Fruit fly (Drosophila melanogaster) whole organism, embryonic: Measurements from ENCODE around the gene gl.

Source experiments
- Adf1 ChIP-seq: fragments of 200-800 bp; sonication (Bioruptor generic); IDR thresholded peaks from 2 replicates; pipeline ENCODE4 v1.3.6; 2022; ENCODE audit warnings: missing biosample characterization, missing genetic modification characterization
- Atf3 ChIP-seq: fragments of 200-800 bp; sonication (Bioruptor generic); optimal IDR thresholded peaks from 3 replicates; lab custom pipeline; 2016; ENCODE audit warnings: missing biosample characterization, missing genetic modification characterization
- CG10209 ChIP-seq: fragments of 200-800 bp; sonication (Bioruptor generic); optimal IDR thresholded peaks from 3 replicates; lab custom pipeline; 2017; ENCODE audit warnings: missing biosample characterization, mild to moderate bottlenecking, missing genetic modification characterization, missing genetic modification reagents
- CG1024 ChIP-seq: fragments of 200-800 bp; sonication (Bioruptor generic); IDR thresholded peaks from 2 replicates; pipeline ENCODE4 v1.3.6; 2022; ENCODE audit warnings: missing biosample characterization, missing genetic modification characterization
- CG11504 ChIP-seq: fragments of 200-800 bp; sonication (Bioruptor generic); optimal IDR thresholded peaks from 3 replicates; lab custom pipeline; 2019; ENCODE audit warnings: missing biosample characterization, mild to moderate bottlenecking, missing genetic modification characterization, moderate library complexity
- CG1647 ChIP-seq: fragments of 200-800 bp; sonication (Bioruptor generic); optimal IDR thresholded peaks from 3 replicates; lab custom pipeline; 2016; ENCODE audit warnings: missing biosample characterization, missing genetic modification characterization
- CG16815 ChIP-seq: fragments of 200-800 bp; sonication (Bioruptor generic); optimal IDR thresholded peaks from 3 replicates; lab custom pipeline; 2017; ENCODE audit warnings: missing biosample characterization, mild to moderate bottlenecking, missing genetic modification characterization
- CG2678 ChIP-seq: fragments of 200-800 bp; sonication (Bioruptor generic); optimal IDR thresholded peaks from 3 replicates; lab custom pipeline; 2019; ENCODE audit warnings: missing biosample characterization, mild to moderate bottlenecking, missing genetic modification characterization, moderate library complexity
- CG2889 ChIP-seq: fragments of 200-800 bp; sonication (Bioruptor generic); IDR thresholded peaks from 3 replicates; pipeline ENCODE4 v1.3.6; 2022; ENCODE audit warnings: missing biosample characterization, missing genetic modification characterization
- CG3065 ChIP-seq: fragments of 200-800 bp; sonication (Bioruptor generic); optimal IDR thresholded peaks from 2 replicates; lab custom pipeline; 2016; ENCODE audit warnings: missing biosample characterization, missing genetic modification characterization
- CG33213 ChIP-seq: fragments of 200-800 bp; sonication (Bioruptor generic); optimal IDR thresholded peaks from 3 replicates; lab custom pipeline; 2016; ENCODE audit warnings: missing biosample characterization, missing genetic modification characterization
- CG33557 ChIP-seq: fragments of 200-800 bp; sonication (Bioruptor generic); optimal IDR thresholded peaks from 2 replicates; lab custom pipeline; 2019; ENCODE audit warnings: missing biosample characterization, mild to moderate bottlenecking, missing genetic modification characterization, moderate library complexity
- CG4282 ChIP-seq: fragments of 200-800 bp; sonication (Bioruptor generic); optimal IDR thresholded peaks from 2 replicates; lab custom pipeline; 2016; ENCODE audit warnings: missing biosample characterization, missing genetic modification characterization
- CG4328 ChIP-seq: fragments of 200-800 bp; sonication (Bioruptor generic); optimal IDR thresholded peaks from 3 replicates; lab custom pipeline; 2017; ENCODE audit warnings: missing biosample characterization, missing genetic modification reagents, missing genetic modification characterization
- CG8359 ChIP-seq: fragments of 200-800 bp; sonication (Bioruptor generic); optimal IDR thresholded peaks from 2 replicates; lab custom pipeline; 2017; ENCODE audit warnings: missing biosample characterization, mild to moderate bottlenecking, missing genetic modification characterization, borderline replicate concordance
- CG8765 ChIP-seq: fragments of 200-800 bp; sonication (Bioruptor generic); IDR thresholded peaks from 2 replicates; pipeline ENCODE4 v1.3.6; 2022; ENCODE audit warnings: missing biosample characterization, missing genetic modification characterization
- CG9797 ChIP-seq: fragments of 200-800 bp; sonication (Bioruptor generic); optimal IDR thresholded peaks from 3 replicates; lab custom pipeline; 2018; ENCODE audit warnings: missing biosample characterization, mild to moderate bottlenecking, missing genetic modification characterization
- CG9932 ChIP-seq: fragments of 200-800 bp; sonication (Bioruptor generic); IDR thresholded peaks from 2 replicates; pipeline ENCODE4 v1.3.6; 2022; ENCODE audit warnings: missing biosample characterization, missing genetic modification characterization
- CHES-1-like ChIP-seq: fragments of 200-800 bp; sonication (Bioruptor generic); optimal IDR thresholded peaks from 2 replicates; lab custom pipeline; 2016; ENCODE audit warnings: missing biosample characterization, missing genetic modification characterization
- Chrac-16 ChIP-seq: fragments of 200-800 bp; sonication (Bioruptor generic); optimal IDR thresholded peaks from 3 replicates; lab custom pipeline; 2016; ENCODE audit warnings: missing biosample characterization, missing genetic modification characterization
- D19A ChIP-seq: fragments of 200-800 bp; optimal IDR thresholded peaks from 3 replicates; lab custom pipeline; 2019; ENCODE audit warnings: missing biosample characterization, mild to moderate bottlenecking, missing genetic modification characterization, moderate library complexity
- D19B ChIP-seq: fragments of 200-800 bp; sonication (Bioruptor generic); optimal IDR thresholded peaks from 2 replicates; lab custom pipeline; 2017; ENCODE audit warnings: missing biosample characterization, mild to moderate bottlenecking, missing genetic modification characterization
- Dbx ChIP-seq: fragments of 200-800 bp; sonication (Bioruptor generic); IDR thresholded peaks from 3 replicates; pipeline ENCODE4 v1.3.6; 2022; ENCODE audit warnings: missing biosample characterization, missing genetic modification characterization
- Dll ChIP-seq: fragments of 200-800 bp; sonication (Bioruptor generic); IDR thresholded peaks from 4 replicates; pipeline ENCODE4 v1.3.6; 2022; ENCODE audit warnings: missing biosample characterization, missing genetic modification characterization; ENCODE audit not compliant: partially characterized antibody
- Gsc ChIP-seq: fragments of 200-800 bp; sonication (Bioruptor generic); IDR thresholded peaks from 2 replicates; pipeline ENCODE4 v1.3.6; 2022; ENCODE audit warnings: missing biosample characterization, missing genetic modification characterization
- Lpt ChIP-seq: fragments of >200 bp; optimal IDR thresholded peaks from 2 replicates; lab custom pipeline; 2018; ENCODE audit warnings: missing biosample characterization, missing genetic modification characterization
- Poxn ChIP-seq: fragments of 200-800 bp; sonication (Bioruptor generic); IDR thresholded peaks from 2 replicates; pipeline ENCODE4 v1.3.6; 2022; ENCODE audit warnings: missing biosample characterization, missing genetic modification characterization
- Sox102F ChIP-seq: fragments of 200-800 bp; sonication (Bioruptor generic); optimal IDR thresholded peaks from 2 replicates; lab custom pipeline; 2018; ENCODE audit warnings: missing biosample characterization, mild to moderate bottlenecking, missing genetic modification characterization, moderate library complexity
- Stat92E ChIP-seq, 3 experiments: fragments of >200 bp in 2 of 3; fragments of 200-800 bp in 1 of 3; sonication (Bioruptor generic) in 1 of 3; optimal IDR thresholded peaks; 2 replicates each; lab custom pipeline; 2017 to 2019; ENCODE audit warnings: missing biosample characterization in 3 of 3, missing genetic modification characterization in 3 of 3, mild to moderate bottlenecking in 1 of 3, moderate library complexity in 1 of 3
- TFAM ChIP-seq: fragments of 200-800 bp; sonication (Bioruptor generic); optimal IDR thresholded peaks from 2 replicates; lab custom pipeline; 2017; ENCODE audit warnings: missing biosample characterization, missing genetic modification characterization, inconsistent platforms
- Usf ChIP-seq: fragments of 200-800 bp; sonication (Bioruptor generic); optimal IDR thresholded peaks from 2 replicates; lab custom pipeline; 2017; ENCODE audit warnings: missing genotype, missing biosample characterization, missing genetic modification characterization
- cad ChIP-seq: fragments of >200 bp; optimal IDR thresholded peaks from 2 replicates; lab custom pipeline; 2017; ENCODE audit warnings: missing biosample characterization, missing genetic modification characterization
- cas ChIP-seq: fragments of 200-800 bp; sonication (Bioruptor generic); IDR thresholded peaks from 2 replicates; pipeline ENCODE4 v1.3.6; 2022; ENCODE audit warnings: missing biosample characterization, missing genetic modification characterization
- grau ChIP-seq: fragments of 200-800 bp; optimal IDR thresholded peaks from 3 replicates; lab custom pipeline; 2019; ENCODE audit warnings: missing biosample characterization, mild to moderate bottlenecking, missing genetic modification characterization, moderate library complexity
- gsb-n ChIP-seq: fragments of 200-800 bp; sonication (Bioruptor generic); optimal IDR thresholded peaks from 3 replicates; lab custom pipeline; 2018; ENCODE audit warnings: missing biosample characterization, mild to moderate bottlenecking, missing genetic modification characterization
- hth ChIP-seq: fragments of >200 bp; optimal IDR thresholded peaks from 2 replicates; lab custom pipeline; 2017; ENCODE audit warnings: inconsistent platforms
- insv ChIP-seq, 2 experiments: fragments of 200-800 bp; sonication (Bioruptor generic); optimal IDR thresholded peaks; 3 replicates each; lab custom pipeline; 2016 to 2018; ENCODE audit warnings: missing biosample characterization in 2 of 2, missing genetic modification characterization in 2 of 2
- ken ChIP-seq: fragments of 200-800 bp; sonication (Bioruptor generic); IDR thresholded peaks from 3 replicates; pipeline ENCODE4 v1.3.6; 2022; ENCODE audit warnings: missing biosample characterization, missing genetic modification characterization
- klu ChIP-seq: fragments of 200-800 bp; sonication (Bioruptor generic); IDR thresholded peaks from 2 replicates; pipeline ENCODE4 v1.3.6; 2022; ENCODE audit warnings: missing biosample characterization, missing genetic modification characterization
- lmd ChIP-seq: fragments of 200-800 bp; sonication (Bioruptor generic); IDR thresholded peaks from 2 replicates; pipeline ENCODE4 v1.3.6; 2022; ENCODE audit warnings: missing biosample characterization, missing genetic modification characterization
- luna ChIP-seq: fragments of 200-800 bp; sonication (Bioruptor generic); optimal IDR thresholded peaks from 2 replicates; lab custom pipeline; 2016; ENCODE audit warnings: missing biosample characterization, missing genetic modification characterization
- pan ChIP-seq, 4 experiments: fragments of >200 bp in 3 of 4; fragments of 200-800 bp in 1 of 4; sonication (Bioruptor generic) in 1 of 4; optimal IDR thresholded peaks in 3 of 4; IDR thresholded peaks in 1 of 4; 2 replicates each; pipeline versions ENCODE4 v1.3.6 to Lab custom; 2017 to 2022; ENCODE audit warnings: missing biosample characterization in 2 of 4, missing genetic modification characterization in 2 of 4, mixed read lengths in 1 of 4
- pb ChIP-seq: fragments of 200-800 bp; sonication (Bioruptor generic); optimal IDR thresholded peaks from 3 replicates; lab custom pipeline; 2016; ENCODE audit warnings: missing biosample characterization, missing genetic modification characterization
- rib ChIP-seq: fragments of 200-800 bp; sonication (Bioruptor generic); IDR thresholded peaks from 2 replicates; pipeline ENCODE4 v1.3.6; 2022; ENCODE audit warnings: missing biosample characterization, missing genetic modification characterization
- row ChIP-seq: fragments of 200-800 bp; sonication (Bioruptor generic); IDR thresholded peaks from 3 replicates; pipeline ENCODE4 v1.3.6; 2022; ENCODE audit warnings: missing biosample characterization, missing genetic modification characterization
- shn ChIP-seq: fragments of 200-800 bp; sonication (Bioruptor generic); optimal IDR thresholded peaks from 3 replicates; lab custom pipeline; 2016; ENCODE audit warnings: missing biosample characterization, missing genetic modification characterization
- sna ChIP-seq: fragments of 200-800 bp; sonication (Bioruptor generic); IDR thresholded peaks from 2 replicates; pipeline ENCODE4 v1.3.6; 2022; ENCODE audit warnings: missing biosample characterization, missing genetic modification characterization; ENCODE audit not compliant: partially characterized antibody
- toy ChIP-seq: fragments of 200-800 bp; sonication (Bioruptor generic); IDR thresholded peaks from 2 replicates; pipeline ENCODE4 v1.3.6; 2022; ENCODE audit warnings: missing biosample characterization, missing genetic modification characterization
- trem ChIP-seq: fragments of 200-800 bp; optimal IDR thresholded peaks from 3 replicates; lab custom pipeline; 2019; ENCODE audit warnings: missing biosample characterization, mild to moderate bottlenecking, missing genetic modification characterization, moderate library complexity
- zen2 ChIP-seq: fragments of 200-800 bp; sonication (Bioruptor generic); IDR thresholded peaks from 3 replicates; pipeline ENCODE4 v1.3.6; 2022; ENCODE audit warnings: missing biosample characterization, missing genetic modification characterization; ENCODE audit not compliant: partially characterized antibody
- zf30C ChIP-seq: fragments of 200-800 bp; sonication (Bioruptor generic); optimal IDR thresholded peaks from 3 replicates; lab custom pipeline; 2018; ENCODE audit warnings: missing biosample characterization, mild to moderate bottlenecking, missing genetic modification characterization

Gene gl

dm6 chr3R:18393436-18393835 is 20.9 kb upstream of the gl start (continued):
- no peak for TF ChIP-seq pan (optimal IDR thresholded peaks at IDR 0.05; lab: Kevin White, UChicago)
- peak in 1 of 2 experiments; percentile 68 for TF ChIP-seq pan (GFP tag; optimal IDR thresholded peaks at IDR 0.05 in 1 of 2, IDR thresholded peaks at IDR 0.05 in 1 of 2)
- TF ChIP-seq Poxn = no peak
- TF ChIP-seq zf30C (GFP tag; lab: Kevin White, UChicago) = peak; percentile 28
- TF ChIP-seq CHES-1-like (GFP tag; lab: Kevin White, UChicago) = no peak
- TF ChIP-seq Dll (GFP tag; lab: Robert Waterston, UW) = no peak
- no peak; the same call in 1 of the 2 replicates for TF ChIP-seq CG8765
- TF ChIP-seq CG16815 = peak; percentile 36
- peak; percentile 79 for TF ChIP-seq row
- TF ChIP-seq zen2 (GFP tag; lab: Robert Waterston, UW) = no peak
- TF ChIP-seq luna = no peak
- TF ChIP-seq grau (tag; lab: Kevin White, UChicago) = peak; percentile 70
- TF ChIP-seq toy (GFP tag; lab: Robert Waterston, UW) = no peak
- TF ChIP-seq Sox102F (GFP tag; lab: Kevin White, UChicago) = peak; percentile 69
- TF ChIP-seq pb (GFP tag; lab: Kevin White, UChicago) = no peak
- peak; percentile 41; the same call in 1 of the 3 replicates for TF ChIP-seq CG2889 (GFP tag; lab: Robert Waterston, UW)
- TF ChIP-seq CG1024 (GFP tag; lab: Robert Waterston, UW) = no peak
- peak; percentile 51; the same call in 2 of the 3 replicates for TF ChIP-seq Dbx
- no peak for TF ChIP-seq CG4282
- TF ChIP-seq trem (tag; lab: Kevin White, UChicago) = no peak
- no peak for TF ChIP-seq Stat92E (GFP tag; optimal IDR thresholded peaks at IDR 0.05; lab: Kevin White, UChicago)
- no peak for TF ChIP-seq CG9797 (GFP tag; lab: Kevin White, UChicago)
- no peak for TF ChIP-seq sna (GFP tag; lab: Robert Waterston, UW)
- peak; percentile 27 for TF ChIP-seq gsb-n (tag; lab: Kevin White, UChicago)
- no peak for TF ChIP-seq hth (lab: Kevin White, UChicago)
- TF ChIP-seq Gsc (GFP tag; lab: Robert Waterston, UW) = no peak
- no peak for TF ChIP-seq CG1647
- no peak for TF ChIP-seq CG3065 (GFP tag; lab: Kevin White, UChicago)
- TF ChIP-seq rib (GFP tag; lab: Robert Waterston, UW) = no peak
- TF ChIP-seq CG9932 (GFP tag; lab: Robert Waterston, UW) = peak; percentile 73
- TF ChIP-seq TFAM = no peak
- no peak for TF ChIP-seq CG8359 (GFP tag; lab: Kevin White, UChicago)
- TF ChIP-seq cad (GFP tag; lab: Kevin White, UChicago) = no peak
- no peak for TF ChIP-seq D19A (tag; lab: Kevin White, UChicago)
- no peak for TF ChIP-seq insv (GFP tag; optimal IDR thresholded peaks at IDR 0.05; lab: Kevin White, UChicago)
- TF ChIP-seq cas = no peak
- peak; percentile 13; the same call in 1 of the 2 replicates for TF ChIP-seq Adf1
- no peak for TF ChIP-seq Lpt
- TF ChIP-seq ken (GFP tag; lab: Robert Waterston, UW) = no peak
- TF ChIP-seq CG33213 (GFP tag; lab: Kevin White, UChicago) = no peak
- TF ChIP-seq CG4328 (GFP tag; lab: Kevin White, UChicago) = no peak
- TF ChIP-seq Chrac-16 = peak; percentile 51
- TF ChIP-seq CG33557 = no peak
- no peak for TF ChIP-seq D19B
- TF ChIP-seq Usf (GFP tag; lab: Kevin White, UChicago) = peak; percentile 7
- TF ChIP-seq CG2678 = no peak
- TF ChIP-seq shn (GFP tag; lab: Kevin White, UChicago) = no peak
- peak; percentile 40 for TF ChIP-seq klu (GFP tag; lab: Robert Waterston, UW)
- peak; percentile 34; the same call in 1 of the 2 replicates for TF ChIP-seq lmd (GFP tag; lab: Robert Waterston, UW)
- TF ChIP-seq CG10209 (GFP tag; lab: Kevin White, UChicago) = peak; percentile 40
- TF ChIP-seq Atf3 = no peak
- peak; percentile 34 for TF ChIP-seq CG11504 (tag; lab: Kevin White, UChicago)
